Worm (Caenorhabditis elegans): ENCODE measurements around the gene slcr-46.3.

DNA sequence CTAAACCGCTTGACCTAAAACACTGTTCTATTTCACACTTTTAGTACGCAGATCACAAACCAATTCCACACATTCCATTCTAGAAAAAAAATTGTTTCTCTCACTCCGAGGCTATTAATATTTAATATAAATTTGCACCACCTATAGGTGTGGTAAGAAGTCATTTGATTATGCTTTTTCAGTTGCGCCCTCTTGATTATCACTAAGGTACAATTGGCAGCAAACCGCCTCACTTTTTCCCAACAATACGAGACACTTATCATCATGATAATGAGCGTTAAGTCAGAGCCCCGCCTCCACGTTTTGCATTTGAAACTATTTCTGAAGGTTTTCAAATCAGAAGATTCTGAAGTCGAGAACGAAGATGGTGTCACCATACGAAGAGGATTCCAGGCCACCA lies 13.4 kb upstream of the slcr-46.3 start, which contains the start of gene aqp-4:
- no peak for TF ChIP-seq egl-18 (GFP tag; IDR thresholded peaks at IDR 0.05)
- no peak for TF ChIP-seq lsl-1 (GFP tag; optimal IDR thresholded peaks at IDR 0.05)
- no peak for TF ChIP-seq lsy-27 (tag; optimal IDR thresholded peaks at IDR 0.05; ENCODE audit: borderline replicate concordance, insufficient read depth)
- no peak for TF ChIP-seq F22D6.2 (tag; optimal IDR thresholded peaks at IDR 0.05)
